Worm (Caenorhabditis elegans): ENCODE measurements around the gene cutc-1.

- TF ChIP-seq ama-1 (optimal IDR thresholded peaks at IDR 0.05) (no peak), mep-1 (tag; optimal IDR thresholded peaks at IDR 0.05) (no peak), dpl-1 (GFP tag; optimal IDR thresholded peaks at IDR 0.05) (no peak), pha-4 (GFP tag; IDR thresholded peaks at IDR 0.05) (no peak), pha-4 (tag; optimal IDR thresholded peaks at IDR 0.05) (no peak), daf-12 (tag; optimal IDR thresholded peaks at IDR 0.05) (no peak), nhr-102 (tag; optimal IDR thresholded peaks at IDR 0.05) (no peak), nhr-76 (tag; optimal IDR thresholded peaks at IDR 0.05) (no peak), unc-62 (GFP tag; optimal IDR thresholded peaks at IDR 0.05 in 1 of 2) (peak in 1 of 2 experiments; percentile 96), unc-62 (tag; optimal IDR thresholded peaks at IDR 0.05) (no peak), F26F4.8 (GFP tag; conservative IDR thresholded peaks at IDR 0.05) (no peak), Y105C5A.15 (GFP tag; IDR thresholded peaks at IDR 0.05) (no peak), lin-13 (GFP tag; optimal IDR thresholded peaks at IDR 0.05) (no peak), lin-15B (tag; optimal IDR thresholded peaks at IDR 0.05) (no peak), nhr-28 (tag; optimal IDR thresholded peaks at IDR 0.05) (no peak), ceh-82 (tag; optimal IDR thresholded peaks at IDR 0.05) (no peak)
Observed at ce11 chrIII:8402633-8403032, 774 bp downstream of the cutc-1 start.

Data from whole organism, L4 larva.